Fruit fly (Drosophila melanogaster) whole organism, embryonic: Measurements from ENCODE around the gene CG43402.

Source experiments
- B-H2 ChIP-seq: fragments of 200-800 bp; sonication (Bioruptor generic); optimal IDR thresholded peaks from 2 replicates; lab custom pipeline; 2018; ENCODE audit warnings: missing biosample characterization, mild to moderate bottlenecking, missing genetic modification characterization
- Bgb ChIP-seq: fragments of 200-800 bp; sonication (Bioruptor generic); IDR thresholded peaks from 2 replicates; pipeline ENCODE4 v1.3.6; 2022; ENCODE audit warnings: missing biosample characterization, missing genetic modification characterization; ENCODE audit not compliant: partially characterized antibody
- C15 ChIP-seq: fragments of 200-800 bp; sonication (Bioruptor generic); IDR thresholded peaks from 3 replicates; pipeline ENCODE4 v1.3.6; 2022; ENCODE audit warnings: missing biosample characterization, missing genetic modification characterization
- CG10209 ChIP-seq: fragments of 200-800 bp; sonication (Bioruptor generic); optimal IDR thresholded peaks from 3 replicates; lab custom pipeline; 2017; ENCODE audit warnings: missing biosample characterization, mild to moderate bottlenecking, missing genetic modification characterization, missing genetic modification reagents
- CG11504 ChIP-seq: fragments of 200-800 bp; sonication (Bioruptor generic); optimal IDR thresholded peaks from 3 replicates; lab custom pipeline; 2019; ENCODE audit warnings: missing biosample characterization, mild to moderate bottlenecking, missing genetic modification characterization, moderate library complexity
- CG16863 ChIP-seq: fragments of 200-800 bp; sonication (Bioruptor generic); optimal IDR thresholded peaks from 3 replicates; lab custom pipeline; 2016; ENCODE audit warnings: missing biosample characterization, missing genetic modification characterization
- CG17361 ChIP-seq: fragments of 200-800 bp; sonication (Bioruptor generic); IDR thresholded peaks from 3 replicates; pipeline ENCODE4 v1.3.6; 2022; ENCODE audit warnings: missing biosample characterization, missing genetic modification characterization
- CG1832 ChIP-seq: fragments of 200-800 bp; sonication (Bioruptor generic); optimal IDR thresholded peaks from 2 replicates; lab custom pipeline; 2017; ENCODE audit warnings: missing biosample characterization, mild to moderate bottlenecking, missing genetic modification characterization, inconsistent platforms
- CG2199 ChIP-seq: fragments of 200-800 bp; sonication (Bioruptor generic); IDR thresholded peaks from 3 replicates; pipeline ENCODE4 v1.3.6; 2022; ENCODE audit warnings: missing biosample characterization, missing genetic modification characterization
- CG2712 ChIP-seq: fragments of 200-800 bp; optimal IDR thresholded peaks from 3 replicates; lab custom pipeline; 2019; ENCODE audit warnings: missing biosample characterization, mild to moderate bottlenecking, missing genetic modification characterization, moderate library complexity
- CG31388 ChIP-seq: fragments of 200-800 bp; sonication (Bioruptor generic); optimal IDR thresholded peaks from 2 replicates; lab custom pipeline; 2016; ENCODE audit warnings: missing biosample characterization, missing genetic modification characterization
- CG3163 ChIP-seq: fragments of 200-800 bp; sonication (Bioruptor generic); optimal IDR thresholded peaks from 3 replicates; lab custom pipeline; 2016; ENCODE audit warnings: missing biosample characterization, missing genetic modification characterization
- CG32772 ChIP-seq: fragments of 200-800 bp; sonication (Bioruptor generic); IDR thresholded peaks from 2 replicates; pipeline ENCODE4 v1.3.6; 2022; ENCODE audit warnings: missing biosample characterization, missing genetic modification characterization
- CG5180 ChIP-seq: fragments of 200-800 bp; sonication (Bioruptor generic); optimal IDR thresholded peaks from 3 replicates; lab custom pipeline; 2017; ENCODE audit warnings: missing biosample characterization, missing genetic modification characterization, mild to moderate bottlenecking, moderate library complexity, missing genetic modification reagents
- CG5245 ChIP-seq: fragments of 200-800 bp; sonication (Bioruptor generic); optimal IDR thresholded peaks from 3 replicates; lab custom pipeline; 2016; ENCODE audit warnings: missing biosample characterization, missing genetic modification characterization
- CG5953 ChIP-seq: fragments of 200-800 bp; sonication (Bioruptor generic); IDR thresholded peaks from 2 replicates; pipeline ENCODE4 v1.3.6; 2022; ENCODE audit warnings: missing biosample characterization, missing genetic modification characterization
- CG7357 ChIP-seq: fragments of 200-800 bp; sonication (Bioruptor generic); IDR thresholded peaks from 3 replicates; pipeline ENCODE4 v1.3.6; 2022; ENCODE audit warnings: missing biosample characterization, missing genetic modification characterization
- CG8281 ChIP-seq: fragments of 200-800 bp; sonication (Bioruptor generic); optimal IDR thresholded peaks from 2 replicates; lab custom pipeline; 2018; ENCODE audit warnings: missing biosample characterization, mild to moderate bottlenecking, missing genetic modification characterization, moderate library complexity
- D19A ChIP-seq: fragments of 200-800 bp; optimal IDR thresholded peaks from 3 replicates; lab custom pipeline; 2019; ENCODE audit warnings: missing biosample characterization, mild to moderate bottlenecking, missing genetic modification characterization, moderate library complexity
- Drgx ChIP-seq: fragments of 200-800 bp; sonication (Bioruptor generic); IDR thresholded peaks from 2 replicates; pipeline ENCODE4 v1.3.6; 2022; ENCODE audit warnings: missing biosample characterization, missing genetic modification characterization
- E2f2 ChIP-seq: fragments of 200-800 bp; sonication (Bioruptor generic); IDR thresholded peaks from 2 replicates; pipeline ENCODE4 v1.3.6; 2022; ENCODE audit warnings: missing biosample characterization, missing genetic modification characterization
- H2.0 ChIP-seq: fragments of 200-800 bp; sonication (Bioruptor generic); IDR thresholded peaks from 2 replicates; pipeline ENCODE4 v1.3.6; 2022; ENCODE audit warnings: missing biosample characterization, missing genetic modification characterization
- Hmx ChIP-seq: fragments of 200-800 bp; sonication (Bioruptor generic); optimal IDR thresholded peaks from 2 replicates; lab custom pipeline; 2016; ENCODE audit warnings: missing biosample characterization, missing genetic modification characterization
- Mes4 ChIP-seq: fragments of 200-800 bp; sonication (Bioruptor generic); optimal IDR thresholded peaks from 2 replicates; lab custom pipeline; 2016; ENCODE audit warnings: missing biosample characterization, missing genetic modification characterization
- Nf-YB ChIP-seq: fragments of 200-800 bp; sonication (Bioruptor generic); optimal IDR thresholded peaks from 3 replicates; lab custom pipeline; 2019; ENCODE audit warnings: missing biosample characterization, mild to moderate bottlenecking, missing genetic modification characterization, moderate library complexity
- Pdp1 ChIP-seq, 2 experiments: fragments of 200-800 bp; sonication (Bioruptor generic); optimal IDR thresholded peaks; 3 replicates each; lab custom pipeline; 2016; ENCODE audit warnings: missing biosample characterization in 2 of 2, missing genetic modification characterization in 2 of 2, mild to moderate bottlenecking in 1 of 2, moderate library complexity in 1 of 2
- Rx ChIP-seq: fragments of 200-800 bp; sonication (Bioruptor generic); IDR thresholded peaks from 2 replicates; pipeline ENCODE4 v1.3.6; 2022; ENCODE audit warnings: missing biosample characterization, missing genetic modification characterization
- Sox102F ChIP-seq: fragments of 200-800 bp; sonication (Bioruptor generic); optimal IDR thresholded peaks from 2 replicates; lab custom pipeline; 2018; ENCODE audit warnings: missing biosample characterization, mild to moderate bottlenecking, missing genetic modification characterization, moderate library complexity
- abd-A ChIP-seq: fragments of 200-800 bp; sonication (Bioruptor generic); optimal IDR thresholded peaks from 3 replicates; lab custom pipeline; 2019; ENCODE audit warnings: missing biosample characterization, mild to moderate bottlenecking, missing genetic modification characterization, moderate library complexity
- ac ChIP-seq: fragments of 200-800 bp; sonication (Bioruptor generic); optimal IDR thresholded peaks from 3 replicates; lab custom pipeline; 2017; ENCODE audit warnings: missing biosample characterization, mild to moderate bottlenecking, missing genetic modification characterization
- ase ChIP-seq: fragments of 200-800 bp; sonication (Bioruptor generic); IDR thresholded peaks from 3 replicates; pipeline ENCODE4 v1.3.6; 2022; ENCODE audit warnings: missing biosample characterization, missing genetic modification characterization
- ash1 ChIP-seq: fragments of 200-800 bp; sonication (Bioruptor generic); optimal IDR thresholded peaks from 2 replicates; lab custom pipeline; 2018; ENCODE audit warnings: missing biosample characterization, mild to moderate bottlenecking, missing genetic modification characterization
- bbx ChIP-seq: fragments of 200-800 bp; sonication (Bioruptor generic); IDR thresholded peaks from 2 replicates; pipeline ENCODE4 v1.3.6; 2022; ENCODE audit warnings: missing biosample characterization, missing genetic modification characterization; ENCODE audit not compliant: partially characterized antibody
- chinmo ChIP-seq: fragments of 200-800 bp; sonication (Bioruptor generic); IDR thresholded peaks from 4 replicates; pipeline ENCODE4 v1.3.6; 2022; ENCODE audit warnings: missing biosample characterization, missing genetic modification characterization; ENCODE audit not compliant: partially characterized antibody
- eyg ChIP-seq: fragments of 200-800 bp; sonication (Bioruptor generic); optimal IDR thresholded peaks from 3 replicates; lab custom pipeline; 2016; ENCODE audit warnings: missing biosample characterization, missing genetic modification characterization
- fd3F ChIP-seq: fragments of 200-800 bp; sonication (Bioruptor generic); optimal IDR thresholded peaks from 2 replicates; lab custom pipeline; 2018; ENCODE audit warnings: missing biosample characterization, mild to moderate bottlenecking, missing genetic modification characterization, moderate library complexity
- grn ChIP-seq: fragments of 200-800 bp; sonication (Bioruptor generic); optimal IDR thresholded peaks from 3 replicates; lab custom pipeline; 2017; ENCODE audit warnings: missing biosample characterization, missing genetic modification characterization
- gsb-n ChIP-seq: fragments of 200-800 bp; sonication (Bioruptor generic); optimal IDR thresholded peaks from 3 replicates; lab custom pipeline; 2018; ENCODE audit warnings: missing biosample characterization, mild to moderate bottlenecking, missing genetic modification characterization
- gt ChIP-seq: fragments of 200-800 bp; sonication (Bioruptor generic); IDR thresholded peaks from 2 replicates; pipeline ENCODE4 v1.3.6; 2022; ENCODE audit warnings: missing biosample characterization, missing genetic modification characterization
- hb ChIP-seq: fragments of 200-800 bp; sonication (Bioruptor generic); IDR thresholded peaks from 3 replicates; pipeline ENCODE4 v1.3.6; 2022; ENCODE audit warnings: missing biosample characterization, missing genetic modification characterization; ENCODE audit not compliant: partially characterized antibody
- hkb ChIP-seq, 2 experiments: fragments of 200-800 bp in 1 of 2; fragments of >200 bp in 1 of 2; sonication (Bioruptor generic) in 1 of 2; IDR thresholded peaks in 1 of 2; optimal IDR thresholded peaks in 1 of 2; 2 replicates each; pipeline versions ENCODE4 v1.3.6 to Lab custom; 2017 to 2022; ENCODE audit warnings: missing biosample characterization in 1 of 2, missing genetic modification characterization in 1 of 2
- kni ChIP-seq: fragments of 200-800 bp; sonication (Bioruptor generic); optimal IDR thresholded peaks from 3 replicates; lab custom pipeline; 2017; ENCODE audit warnings: mild to moderate bottlenecking, missing biosample characterization, missing genetic modification reagents, missing genetic modification characterization
- pum ChIP-seq: fragments of 200-800 bp; sonication (Bioruptor generic); optimal IDR thresholded peaks from 2 replicates; lab custom pipeline; 2016; ENCODE audit warnings: missing biosample characterization, missing genetic modification characterization
- sens ChIP-seq: fragments of 200-800 bp; sonication (Bioruptor generic); peaks from one replicate; lab custom pipeline; 2016; ENCODE audit warnings: missing biosample characterization, missing genetic modification characterization
- sisA ChIP-seq: fragments of 200-800 bp; sonication (Bioruptor generic); IDR thresholded peaks from 2 replicates; pipeline ENCODE4 v1.3.6; 2022; ENCODE audit warnings: missing biosample characterization, missing genetic modification characterization
- sr ChIP-seq: fragments of 200-800 bp; sonication (Bioruptor generic); IDR thresholded peaks from 3 replicates; pipeline ENCODE4 v1.3.6; 2022; ENCODE audit warnings: missing biosample characterization, missing genetic modification characterization
- ttk ChIP-seq: fragments of 200-800 bp; sonication (Bioruptor generic); IDR thresholded peaks from 2 replicates; pipeline ENCODE4 v2.1.2; 2022; ENCODE audit warnings: missing biosample characterization, missing genetic modification characterization
- twi ChIP-seq: fragments of 200-800 bp; optimal IDR thresholded peaks from 2 replicates; lab custom pipeline; 2019; ENCODE audit warnings: missing biosample characterization, mild to moderate bottlenecking, missing genetic modification characterization, moderate library complexity
- unpg ChIP-seq: fragments of 200-800 bp; sonication (Bioruptor generic); optimal IDR thresholded peaks from 3 replicates; lab custom pipeline; 2018; ENCODE audit warnings: missing biosample characterization, mild to moderate bottlenecking, missing genetic modification characterization, moderate library complexity
- vvl ChIP-seq: fragments of 200-800 bp; sonication (Bioruptor generic); IDR thresholded peaks from 2 replicates; pipeline ENCODE4 v1.3.6; 2022; ENCODE audit warnings: missing biosample characterization, missing genetic modification characterization
- zfh2 ChIP-seq: fragments of 200-800 bp; sonication (Bioruptor generic); optimal IDR thresholded peaks from 2 replicates; lab custom pipeline; 2016; ENCODE audit warnings: missing biosample characterization, missing genetic modification characterization

Gene CG43402

DNA sequence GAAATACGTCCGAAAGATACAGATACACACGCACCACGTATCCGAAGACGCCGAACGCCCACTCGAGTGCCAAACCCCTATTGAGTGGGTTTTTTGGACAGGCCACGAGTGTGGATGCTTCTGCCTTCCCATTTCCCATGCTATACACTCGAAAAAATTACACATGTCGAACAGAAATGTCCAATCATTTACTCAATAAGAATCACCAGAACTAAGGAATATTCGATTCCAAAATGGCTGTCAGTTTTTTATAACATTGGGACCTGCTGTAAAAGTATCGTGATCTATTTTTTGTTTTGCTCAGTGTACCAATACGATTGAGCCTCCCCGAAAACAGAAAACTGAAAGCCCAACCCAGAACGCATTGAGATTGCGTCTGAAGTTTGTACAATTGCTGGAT, 19.7 kb upstream of the CG43402 start (continued):
- no peak for TF ChIP-seq Hmx (GFP tag; lab: Kevin White, UChicago)
- peak; percentile 83 for TF ChIP-seq gsb-n
- TF ChIP-seq CG2712 (tag; lab: Kevin White, UChicago): peak; percentile 90
- peak; percentile 20 for TF ChIP-seq fd3F (GFP tag; lab: Kevin White, UChicago)
- TF ChIP-seq ac: peak; percentile 80
- peak; percentile 84 for TF ChIP-seq D19A (tag; lab: Kevin White, UChicago)
- TF ChIP-seq Mes4: peak; percentile 78
- peak; percentile 34; the same call in 1 of the 2 replicates for TF ChIP-seq E2f2 (GFP tag; lab: Robert Waterston, UW)
- TF ChIP-seq Pdp1 (GFP tag; optimal IDR thresholded peaks at IDR 0.05; lab: Kevin White, UChicago): peak; percentile 81 to 83
- no peak for TF ChIP-seq zfh2 (GFP tag; lab: Kevin White, UChicago)
- TF ChIP-seq grn (GFP tag; lab: Kevin White, UChicago): peak; percentile 41
- TF ChIP-seq CG10209 (GFP tag; lab: Kevin White, UChicago): peak; percentile 74
- peak; percentile 62 for TF ChIP-seq twi (tag; lab: Kevin White, UChicago)
- peak; percentile 75 for TF ChIP-seq ttk (GFP tag; lab: Robert Waterston, UW)
- TF ChIP-seq CG31388 (GFP tag; lab: Kevin White, UChicago): peak; percentile 51
- TF ChIP-seq eyg: peak; percentile 59
- peak; percentile 87 for TF ChIP-seq CG11504 (tag; lab: Kevin White, UChicago)
- TF ChIP-seq CG5180 (GFP tag; lab: Kevin White, UChicago): peak; percentile 57
- peak; percentile 58; the same call in 1 of the 3 replicates for TF ChIP-seq ase (GFP tag; lab: Robert Waterston, UW)
- TF ChIP-seq Bgb: no peak
- no peak for TF ChIP-seq CG5953 (GFP tag; lab: Robert Waterston, UW)
- peak; percentile 80 for TF ChIP-seq CG17361
- peak; percentile 41; the same call in 1 of the 2 replicates for TF ChIP-seq Drgx (GFP tag; lab: Robert Waterston, UW)
- TF ChIP-seq B-H2 (GFP tag; lab: Kevin White, UChicago): no peak
- peak; percentile 58 for TF ChIP-seq Rx
- TF ChIP-seq pum (GFP tag; lab: Kevin White, UChicago): peak; percentile 90
- TF ChIP-seq vvl (GFP tag; lab: Robert Waterston, UW): peak; percentile 87
- TF ChIP-seq bbx (GFP tag; lab: Robert Waterston, UW): no peak
- TF ChIP-seq CG32772 (GFP tag; lab: Robert Waterston, UW): peak; percentile 56
- TF ChIP-seq CG3163 (GFP tag; lab: Kevin White, UChicago): peak; percentile 55
- no peak for TF ChIP-seq hb (GFP tag; lab: Robert Waterston, UW)
- no peak for TF ChIP-seq hkb (optimal IDR thresholded peaks at IDR 0.05; lab: Kevin White, UChicago)
- peak; percentile 85 for TF ChIP-seq hkb (GFP tag; IDR thresholded peaks at IDR 0.05; lab: Robert Waterston, UW)
- TF ChIP-seq ash1 (GFP tag; lab: Kevin White, UChicago): no peak
- peak; percentile 82 for TF ChIP-seq Sox102F (GFP tag; lab: Kevin White, UChicago)
- TF ChIP-seq CG7357: peak; percentile 59; the same call in 1 of the 3 replicates
- no peak for TF ChIP-seq C15 (GFP tag; lab: Robert Waterston, UW)
- peak; percentile 73 for TF ChIP-seq sisA (GFP tag; lab: Robert Waterston, UW)
- peak; percentile 63; the same call in 1 of the 3 replicates for TF ChIP-seq sr
- TF ChIP-seq Nf-YB (GFP tag; lab: Kevin White, UChicago): peak; percentile 67

DNA sequence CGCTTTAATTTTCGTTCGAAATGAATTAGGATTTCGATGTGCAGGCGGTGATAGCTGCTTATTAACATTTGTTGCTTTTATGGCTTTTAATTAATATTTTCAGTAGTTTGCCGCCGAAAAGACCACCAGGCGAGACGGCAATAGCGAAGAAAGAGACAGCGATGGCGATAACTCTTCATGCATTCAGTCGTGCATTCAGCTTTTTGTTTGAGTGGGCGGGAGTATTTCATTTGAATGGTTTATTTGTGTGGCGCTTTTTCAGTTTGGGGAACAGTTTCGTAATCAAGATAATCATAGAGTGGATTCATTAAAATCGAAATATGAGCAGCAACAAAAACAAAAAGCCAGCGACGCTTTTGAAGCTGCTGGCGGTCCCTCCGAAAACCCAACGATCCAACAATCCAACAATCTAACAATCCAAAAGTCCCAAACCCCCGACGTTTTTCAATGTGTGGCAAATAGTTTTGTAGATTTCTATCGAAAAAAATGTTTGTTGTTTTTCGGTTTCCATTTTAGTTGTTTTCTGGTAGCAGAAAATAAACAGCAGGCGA, 18.5 kb upstream of the CG43402 start:
- TF ChIP-seq sens (GFP tag; lab: Kevin White, UChicago) (peak; percentile 51), CG1832 (GFP tag; lab: Kevin White, UChicago) (no peak), sr (peak; percentile 80), CG5245 (GFP tag; lab: Kevin White, UChicago) (no peak), CG8281 (tag; lab: Kevin White, UChicago) (peak; percentile 90), chinmo (GFP tag; lab: Robert Waterston, UW) (0 out of 4 replicates have a peak, but pooled peaks have one; percentile 4), H2.0 (GFP tag; lab: Robert Waterston, UW) (no peak), CG2199 (0 out of 3 replicates have a peak, but pooled peaks have one; percentile 22), CG16863 (GFP tag; lab: Kevin White, UChicago) (no peak), unpg (GFP tag; lab: Kevin White, UChicago) (no peak), kni (GFP tag; lab: Kevin White, UChicago) (peak; percentile 15), gt (no peak), abd-A (tag; lab: Kevin White, UChicago) (peak; percentile 35), CG11504 (tag; lab: Kevin White, UChicago) (peak; percentile 7)
